Fruit fly (Drosophila melanogaster) whole organism, adult: ENCODE results near the gene CG31343.
A peak's percentile ranks its signal among the peaks of the same experiment; 100 is the strongest.

Experiments used
- CG11617 ChIP-seq: fragments of 200-800 bp; sonication (Bioruptor generic); optimal IDR thresholded peaks from 2 replicates; lab custom pipeline; 2017; ENCODE audit warnings: mild to moderate bottlenecking, missing biosample characterization, missing genetic modification reagents, missing genetic modification characterization
- CG12768 ChIP-seq: fragments of 200-800 bp; sonication (Bioruptor generic); optimal IDR thresholded peaks from 2 replicates; lab custom pipeline; 2017; ENCODE audit warnings: missing biosample characterization, missing genetic modification characterization, mild to moderate bottlenecking, moderate library complexity, missing genetic modification reagents
- CG14711 ChIP-seq: fragments of 200-800 bp; sonication (Bioruptor generic); optimal IDR thresholded peaks from 2 replicates; lab custom pipeline; 2018; ENCODE audit warnings: missing biosample characterization, mild to moderate bottlenecking, missing genetic modification characterization, moderate library complexity
- CG1620 ChIP-seq: fragments of 200-800 bp; sonication (Bioruptor generic); optimal IDR thresholded peaks from 2 replicates; lab custom pipeline; 2016; ENCODE audit warnings: missing biosample characterization, missing genetic modification characterization
- CG33017 ChIP-seq: fragments of 200-800 bp; sonication (Bioruptor generic); optimal IDR thresholded peaks from 2 replicates; lab custom pipeline; 2018; ENCODE audit warnings: missing biosample characterization, mild to moderate bottlenecking, missing genetic modification characterization, moderate library complexity
- CG5204 ChIP-seq: fragments of 200-800 bp; sonication (Bioruptor generic); optimal IDR thresholded peaks from 2 replicates; lab custom pipeline; 2016; ENCODE audit warnings: missing biosample characterization, missing genetic modification characterization
- CG7045 ChIP-seq: fragments of 200-800 bp; sonication (Bioruptor generic); optimal IDR thresholded peaks from 2 replicates; lab custom pipeline; 2017; ENCODE audit warnings: missing biosample characterization, mild to moderate bottlenecking, missing genetic modification characterization
- CG7101 ChIP-seq: fragments of 200-800 bp; sonication (Bioruptor generic); optimal IDR thresholded peaks from 2 replicates; lab custom pipeline; 2018; ENCODE audit warnings: missing biosample characterization, mild to moderate bottlenecking, missing genetic modification characterization, moderate library complexity
- Clk ChIP-seq: fragments of 200-800 bp; sonication (Bioruptor generic); optimal IDR thresholded peaks from 2 replicates; lab custom pipeline; 2017; ENCODE audit warnings: missing biosample characterization, missing genetic modification characterization
- Crg-1 ChIP-seq: fragments of 200-800 bp; sonication (Bioruptor generic); optimal IDR thresholded peaks from 2 replicates; lab custom pipeline; 2016; ENCODE audit warnings: missing biosample characterization, missing genetic modification characterization
- Hr96 ChIP-seq: fragments of 200-800 bp; sonication (Bioruptor generic); optimal IDR thresholded peaks from 2 replicates; lab custom pipeline; 2016; ENCODE audit warnings: missing biosample characterization, missing genetic modification characterization
- Mnt ChIP-seq: fragments of 200-800 bp; sonication (Bioruptor generic); optimal IDR thresholded peaks from 2 replicates; lab custom pipeline; 2016; ENCODE audit warnings: missing biosample characterization, mild to moderate bottlenecking, missing genetic modification characterization
- bab1 ChIP-seq: fragments of 200-800 bp; sonication (Bioruptor generic); optimal IDR thresholded peaks from 3 replicates; lab custom pipeline; 2019; ENCODE audit warnings: missing biosample characterization, mild to moderate bottlenecking, missing genetic modification characterization, moderate library complexity
- cic ChIP-seq: fragments of 200-800 bp; sonication (Bioruptor generic); optimal IDR thresholded peaks from 2 replicates; lab custom pipeline; 2017; ENCODE audit warnings: missing biosample characterization, mild to moderate bottlenecking, missing genetic modification characterization, moderate library complexity
- cnc ChIP-seq, 2 experiments: fragments of >200 bp; optimal IDR thresholded peaks; 2 replicates each; lab custom pipeline; 2017
- kay ChIP-seq: fragments of 200-800 bp; sonication (Bioruptor generic); peaks from one replicate; lab custom pipeline; 2016; ENCODE audit warnings: missing biosample characterization, missing genetic modification characterization, borderline replicate concordance
- ovo ChIP-seq: fragments of 200-800 bp; sonication (Bioruptor generic); optimal IDR thresholded peaks from 2 replicates; lab custom pipeline; 2016; ENCODE audit warnings: missing biosample characterization, missing genetic modification characterization
- pad ChIP-seq: fragments of 200-800 bp; sonication (Bioruptor generic); optimal IDR thresholded peaks from 3 replicates; lab custom pipeline; 2017; ENCODE audit warnings: missing biosample characterization, missing genetic modification characterization, mild to moderate bottlenecking, moderate library complexity, missing genetic modification reagents
- tj ChIP-seq: fragments of 200-800 bp; sonication (Bioruptor generic); optimal IDR thresholded peaks from 3 replicates; lab custom pipeline; 2017; ENCODE audit warnings: missing biosample characterization, mild to moderate bottlenecking, missing genetic modification characterization, moderate library complexity
- toe ChIP-seq: fragments of 200-800 bp; sonication (Bioruptor generic); optimal IDR thresholded peaks from 2 replicates; lab custom pipeline; 2016; ENCODE audit warnings: missing biosample characterization, missing genetic modification characterization

The CG31343 gene

DNA sequence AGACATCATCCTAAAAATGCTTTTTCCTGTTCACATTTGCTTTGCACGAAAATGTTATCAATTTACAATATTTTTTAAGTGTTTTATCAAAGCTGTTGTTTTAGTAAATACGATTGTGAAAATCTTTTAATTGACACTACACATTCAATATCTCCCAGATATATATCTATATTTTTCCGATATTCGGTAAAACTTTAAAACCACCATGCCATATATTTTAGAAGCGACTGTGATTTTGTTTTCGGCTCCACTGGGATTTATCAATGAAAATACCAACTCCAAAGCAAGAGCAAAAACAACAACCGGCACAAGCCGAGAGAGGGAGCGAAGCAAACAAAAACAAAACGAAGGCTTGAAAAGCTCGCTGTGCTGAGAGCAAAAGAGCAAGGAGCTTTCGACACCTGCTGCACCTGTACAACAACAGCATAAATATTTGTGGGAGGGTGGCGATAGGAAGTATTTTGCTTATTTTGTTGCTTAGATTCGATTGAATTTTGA is 25.1 kb upstream of the CG31343 start:
- no peak for TF ChIP-seq tj (GFP tag; lab: Kevin White, UChicago)
- TF ChIP-seq ovo = no peak
- TF ChIP-seq Hr96 (GFP tag; lab: Kevin White, UChicago) = no peak
- no peak for TF ChIP-seq kay (GFP tag; lab: Kevin White, UChicago)
- no peak for TF ChIP-seq toe (GFP tag; lab: Kevin White, UChicago)
- TF ChIP-seq CG1620 (GFP tag; lab: Kevin White, UChicago) = no peak
- peak; percentile 30 for TF ChIP-seq bab1 (GFP tag; lab: Kevin White, UChicago)
- peak; percentile 15 for TF ChIP-seq pad (GFP tag; lab: Kevin White, UChicago)
- no peak for TF ChIP-seq cic (GFP tag; lab: Kevin White, UChicago)
- TF ChIP-seq CG12768 (GFP tag; lab: Kevin White, UChicago) = no peak
- no peak for TF ChIP-seq cnc (optimal IDR thresholded peaks at IDR 0.05; lab: Kevin White, UChicago)
- TF ChIP-seq CG11617 = peak; percentile 3
- no peak for TF ChIP-seq Mnt (GFP tag; lab: Kevin White, UChicago)
- TF ChIP-seq CG14711 = peak; percentile 15
- no peak for TF ChIP-seq Crg-1 (GFP tag; lab: Kevin White, UChicago)
- TF ChIP-seq Clk (GFP tag; lab: Kevin White, UChicago) = no peak
- TF ChIP-seq CG7045 (GFP tag; lab: Kevin White, UChicago) = peak; percentile 28
- peak; percentile 45 for TF ChIP-seq CG7101
- TF ChIP-seq CG33017 (tag; lab: Kevin White, UChicago) = no peak
- peak; percentile 16 for TF ChIP-seq CG5204 (GFP tag; lab: Kevin White, UChicago)

DNA sequence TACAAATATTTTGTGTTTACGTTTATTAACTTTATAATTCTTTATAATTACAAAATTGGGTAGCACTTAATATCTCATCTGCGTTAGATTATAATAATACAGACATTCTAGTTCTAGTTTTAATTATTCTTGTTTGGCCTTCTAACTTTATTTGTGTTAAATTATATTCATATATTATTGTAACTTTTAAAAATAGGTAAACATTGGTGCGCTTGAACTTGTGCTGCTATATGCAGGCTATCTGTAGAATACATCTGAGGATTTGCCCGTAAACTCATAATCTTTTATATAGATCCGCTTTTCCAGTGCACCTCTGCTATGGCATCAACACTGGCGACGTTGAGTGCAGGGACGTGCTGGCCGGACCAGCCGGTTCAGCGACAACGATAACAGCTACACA is 22.6 kb upstream of the CG31343 start:
- TF ChIP-seq toe (GFP tag; lab: Kevin White, UChicago) = no peak
- TF ChIP-seq tj (GFP tag; lab: Kevin White, UChicago) = no peak
- TF ChIP-seq CG33017 (tag; lab: Kevin White, UChicago) = no peak
- no peak for TF ChIP-seq kay (GFP tag; lab: Kevin White, UChicago)
- TF ChIP-seq cic (GFP tag; lab: Kevin White, UChicago) = no peak
- TF ChIP-seq CG5204 (GFP tag; lab: Kevin White, UChicago) = no peak
- TF ChIP-seq CG14711 = no peak
- no peak for TF ChIP-seq pad (GFP tag; lab: Kevin White, UChicago)
- TF ChIP-seq CG7101 = no peak
- TF ChIP-seq Crg-1 (GFP tag; lab: Kevin White, UChicago) = no peak
- no peak for TF ChIP-seq cnc (optimal IDR thresholded peaks at IDR 0.05; lab: Kevin White, UChicago)
- TF ChIP-seq CG1620 (GFP tag; lab: Kevin White, UChicago) = no peak

DNA sequence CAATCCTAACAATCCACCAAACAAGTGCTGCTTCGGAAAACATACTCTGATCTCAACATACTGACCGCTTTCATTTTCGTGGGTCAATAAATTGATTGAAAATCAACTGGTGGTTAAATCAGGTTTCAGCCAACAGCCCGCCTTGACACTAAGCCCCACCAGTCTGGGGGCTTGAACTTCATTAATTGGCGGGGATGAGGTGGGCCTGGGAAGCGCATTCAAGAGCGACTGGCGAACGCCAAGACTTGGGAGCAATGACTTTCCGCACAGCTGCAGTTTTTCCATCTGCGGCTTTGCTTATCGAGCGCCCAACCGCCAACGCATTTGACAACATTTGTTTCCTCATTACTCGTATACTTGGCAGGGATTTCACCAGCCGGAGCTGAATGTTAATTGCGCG is 18.5 kb upstream of the CG31343 start:
- TF ChIP-seq Crg-1 (GFP tag; lab: Kevin White, UChicago) = no peak
- TF ChIP-seq Hr96 (GFP tag; lab: Kevin White, UChicago) = no peak
- no peak for TF ChIP-seq cnc (optimal IDR thresholded peaks at IDR 0.05; lab: Kevin White, UChicago)
- TF ChIP-seq Mnt (GFP tag; lab: Kevin White, UChicago) = no peak
- TF ChIP-seq bab1 (GFP tag; lab: Kevin White, UChicago) = no peak
- no peak for TF ChIP-seq pad (GFP tag; lab: Kevin White, UChicago)
- no peak for TF ChIP-seq CG5204 (GFP tag; lab: Kevin White, UChicago)
- no peak for TF ChIP-seq CG7045 (GFP tag; lab: Kevin White, UChicago)
- TF ChIP-seq ovo = no peak
- TF ChIP-seq CG14711 = no peak
- no peak for TF ChIP-seq cic (GFP tag; lab: Kevin White, UChicago)
- no peak for TF ChIP-seq CG7101
- TF ChIP-seq toe (GFP tag; lab: Kevin White, UChicago) = no peak
- TF ChIP-seq tj (GFP tag; lab: Kevin White, UChicago) = no peak
- TF ChIP-seq kay (GFP tag; lab: Kevin White, UChicago) = no peak
- TF ChIP-seq CG1620 (GFP tag; lab: Kevin White, UChicago) = no peak
- no peak for TF ChIP-seq Clk (GFP tag; lab: Kevin White, UChicago)

DNA sequence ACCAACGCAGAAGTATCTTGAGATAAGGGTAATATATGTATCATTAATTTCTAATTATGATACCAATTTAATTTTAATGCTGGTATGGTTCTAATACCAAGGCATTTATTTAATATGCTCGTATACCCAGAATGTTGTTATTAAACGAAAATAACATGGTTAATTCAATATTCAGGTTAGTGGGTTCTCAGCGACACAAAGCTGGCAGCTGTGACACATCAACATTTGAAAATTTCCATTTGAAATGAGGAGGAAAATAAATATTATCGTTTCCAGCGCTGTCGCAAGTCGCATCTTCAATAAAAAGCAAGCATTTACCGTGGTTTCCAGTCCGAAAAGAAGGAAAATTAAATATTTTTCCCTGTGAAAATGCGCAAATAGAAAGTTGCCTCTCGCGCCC is 14.1 kb upstream of the CG31343 start:
- TF ChIP-seq CG1620 (GFP tag; lab: Kevin White, UChicago) = no peak

DNA sequence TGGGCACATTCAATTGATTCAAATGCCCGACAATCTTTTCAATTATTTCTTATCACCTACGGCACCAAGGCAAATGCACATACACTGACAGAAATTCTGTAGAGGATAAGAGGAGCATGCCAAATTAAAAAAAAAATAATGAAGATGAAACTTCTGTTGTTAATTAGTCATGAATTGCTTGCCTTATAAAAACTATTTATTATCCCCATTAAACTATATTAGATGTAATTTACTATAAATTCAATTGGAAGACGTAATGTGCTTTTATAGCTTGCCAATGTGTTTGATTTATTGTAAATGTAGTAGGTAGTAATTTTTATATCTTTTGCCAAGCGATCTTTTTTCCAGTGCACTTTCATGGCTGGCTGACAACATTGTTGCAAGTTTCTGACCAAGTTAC is 13.4 kb upstream of the CG31343 start:
- no peak for TF ChIP-seq cic (GFP tag; lab: Kevin White, UChicago)
- no peak for TF ChIP-seq CG11617
- no peak for TF ChIP-seq CG33017 (tag; lab: Kevin White, UChicago)
- no peak for TF ChIP-seq Hr96 (GFP tag; lab: Kevin White, UChicago)
- TF ChIP-seq CG7101 = no peak
- no peak for TF ChIP-seq CG14711
- TF ChIP-seq pad (GFP tag; lab: Kevin White, UChicago) = no peak
- TF ChIP-seq kay (GFP tag; lab: Kevin White, UChicago) = no peak
- no peak for TF ChIP-seq CG5204 (GFP tag; lab: Kevin White, UChicago)
- no peak for TF ChIP-seq CG7045 (GFP tag; lab: Kevin White, UChicago)
- no peak for TF ChIP-seq CG12768 (GFP tag; lab: Kevin White, UChicago)
- no peak for TF ChIP-seq Crg-1 (GFP tag; lab: Kevin White, UChicago)

DNA sequence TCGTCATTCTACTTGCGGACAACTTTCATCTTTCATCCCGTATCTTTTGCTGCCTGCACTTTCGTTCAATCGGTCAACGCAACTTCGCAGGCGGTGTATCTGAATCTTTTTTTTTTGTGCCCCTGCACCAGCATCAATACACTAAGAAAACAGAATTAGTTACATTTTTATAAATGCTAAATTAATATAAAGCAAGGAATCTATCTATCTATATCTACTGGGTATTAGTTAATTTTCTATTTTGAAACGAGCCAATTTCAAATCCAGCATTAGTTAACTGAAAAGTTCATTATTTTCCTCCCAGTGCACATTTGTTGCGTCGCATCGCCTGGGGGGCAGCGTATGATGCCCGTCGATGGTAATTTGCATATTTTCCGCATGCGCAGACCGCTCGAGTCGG is 12.2 kb upstream of the CG31343 start:
- no peak for TF ChIP-seq cic (GFP tag; lab: Kevin White, UChicago)
- TF ChIP-seq CG14711 = no peak
- no peak for TF ChIP-seq CG7101
- TF ChIP-seq Hr96 (GFP tag; lab: Kevin White, UChicago) = no peak
- no peak for TF ChIP-seq pad (GFP tag; lab: Kevin White, UChicago)
- TF ChIP-seq bab1 (GFP tag; lab: Kevin White, UChicago) = no peak
- TF ChIP-seq Mnt (GFP tag; lab: Kevin White, UChicago) = no peak
- TF ChIP-seq kay (GFP tag; lab: Kevin White, UChicago) = no peak
- no peak for TF ChIP-seq CG7045 (GFP tag; lab: Kevin White, UChicago)
- TF ChIP-seq CG5204 (GFP tag; lab: Kevin White, UChicago) = no peak
- TF ChIP-seq Crg-1 (GFP tag; lab: Kevin White, UChicago) = no peak
- TF ChIP-seq cnc (optimal IDR thresholded peaks at IDR 0.05; lab: Kevin White, UChicago) = no peak
- TF ChIP-seq CG12768 (GFP tag; lab: Kevin White, UChicago) = no peak
- no peak for TF ChIP-seq Clk (GFP tag; lab: Kevin White, UChicago)
- no peak for TF ChIP-seq CG11617
